Fruit fly (Drosophila melanogaster): ENCODE measurements around the gene bai.

- TF ChIP-seq CTCF (optimal IDR thresholded peaks at IDR 0.05): no peak
- TF ChIP-seq CG8478 (optimal IDR thresholded peaks at IDR 0.05): no peak
Observed at dm6 chr3R:25070871-25071270, 31.7 kb downstream of the bai start, which contains the start of gene CG11836.

All from S2 (cell line).